Worm (Caenorhabditis elegans) whole organism, young adult: Measurements from ENCODE around the gene CD4.1.

Source experiments
- B0261.1 ChIP-seq: sonication (generic microtip); optimal IDR thresholded peaks from 2 replicates; lab custom pipeline; 2016; ENCODE audit warnings: mild to moderate bottlenecking, missing genetic modification characterization, moderate library complexity, missing compliant biosample characterization
- C06A6.2 ChIP-seq: fragments of 200-800 bp; sonication (Bioruptor generic); conservative IDR thresholded peaks from 2 replicates; pipeline ENCODE4 v1.3.6; 2022; ENCODE audit warnings: missing genetic modification characterization, missing compliant biosample characterization
- C17E4.6 ChIP-seq: fragments of 200-800 bp; sonication (Bioruptor generic); IDR thresholded peaks from 2 replicates; pipeline ENCODE4 v1.3.6; 2022; ENCODE audit warnings: missing genetic modification reagents, missing genetic modification characterization, missing compliant biosample characterization
- F33H1.4 ChIP-seq: fragments of 200-800 bp; sonication (Bioruptor generic); IDR thresholded peaks from 2 replicates; pipeline ENCODE4 v1.3.6; 2022; ENCODE audit warnings: missing genetic modification reagents, missing genetic modification characterization, missing compliant biosample characterization
- F57A8.1 ChIP-seq: fragments of 200-800 bp; sonication (Bioruptor generic); optimal IDR thresholded peaks from 2 replicates; lab custom pipeline; 2018; ENCODE audit warnings: mild to moderate bottlenecking, missing genetic modification characterization, moderate library complexity, missing compliant biosample characterization
- F57C9.4 ChIP-seq: sonication (generic microtip); optimal IDR thresholded peaks from 2 replicates; lab custom pipeline; 2017; ENCODE audit warnings: mild to moderate bottlenecking, missing genetic modification characterization, missing compliant biosample characterization
- K11D2.4 ChIP-seq: fragments of 200-800 bp; sonication (Bioruptor generic); IDR thresholded peaks from 2 replicates; pipeline ENCODE4 v1.3.6; 2022; ENCODE audit warnings: missing genetic modification reagents, missing genetic modification characterization, missing compliant biosample characterization
- K12H6.12 ChIP-seq: fragments of 200-800 bp; sonication (Bioruptor generic); optimal IDR thresholded peaks from 2 replicates; lab custom pipeline; 2018; ENCODE audit warnings: mild to moderate bottlenecking, missing genetic modification characterization, missing compliant biosample characterization
- Y56A3A.18 ChIP-seq: fragments of 200-800 bp; sonication (Bioruptor generic); IDR thresholded peaks from 2 replicates; pipeline ENCODE4 v1.3.6; 2022; ENCODE audit warnings: missing genetic modification reagents, missing genetic modification characterization, missing compliant biosample characterization
- ZK185.1 ChIP-seq: sonication (generic microtip); optimal IDR thresholded peaks from 2 replicates; lab custom pipeline; 2016; ENCODE audit warnings: mild to moderate bottlenecking, missing genetic modification characterization, missing compliant biosample characterization; ENCODE audit not compliant: poor library complexity, severe bottlenecking
- akir-1 ChIP-seq: fragments of 200-800 bp; sonication (Bioruptor generic); optimal IDR thresholded peaks from 2 replicates; lab custom pipeline; 2018; ENCODE audit warnings: mild to moderate bottlenecking, missing genetic modification characterization, moderate library complexity, missing compliant biosample characterization
- aptf-2 ChIP-seq: fragments of 200-800 bp; sonication (Bioruptor generic); conservative IDR thresholded peaks from 2 replicates; pipeline ENCODE4 v1.3.6; 2022; ENCODE audit warnings: missing genetic modification reagents, missing genetic modification characterization, missing compliant biosample characterization
- aptf-3 ChIP-seq: fragments of 200-800 bp; sonication (Bioruptor generic); IDR thresholded peaks from 2 replicates; pipeline ENCODE4 v1.3.6; 2022; ENCODE audit warnings: missing genetic modification characterization, missing compliant biosample characterization
- attf-3 ChIP-seq: fragments of 200-800 bp; sonication (Bioruptor generic); conservative IDR thresholded peaks from 2 replicates; pipeline ENCODE4 v1.3.6; 2022; ENCODE audit warnings: missing genetic modification reagents, missing genetic modification characterization, missing compliant biosample characterization
- bed-2 ChIP-seq: fragments of 200-800 bp; sonication (Bioruptor generic); IDR thresholded peaks from 2 replicates; pipeline ENCODE4 v1.3.6; 2022; ENCODE audit warnings: missing genetic modification reagents, missing genetic modification characterization, missing compliant biosample characterization
- cebp-1 ChIP-seq, 2 experiments: fragments of 200-800 bp in 1 of 2; sonication (Bioruptor generic) in 1 of 2; sonication (generic microtip) in 1 of 2; IDR thresholded peaks in 1 of 2; optimal IDR thresholded peaks in 1 of 2; 2 replicates each; pipeline versions ENCODE4 v1.3.6 to Lab custom; 2017 to 2022; ENCODE audit warnings: missing compliant biosample characterization in 2 of 2, missing genetic modification characterization in 2 of 2, mild to moderate bottlenecking in 1 of 2, missing genetic modification reagents in 1 of 2, moderate library complexity in 1 of 2
- cebp-2 ChIP-seq: fragments of 200-800 bp; sonication (Bioruptor generic); IDR thresholded peaks from 2 replicates; pipeline ENCODE4 v1.3.6; 2022; ENCODE audit warnings: missing genetic modification characterization, missing compliant biosample characterization
- ceh-100 ChIP-seq: fragments of 200-800 bp; sonication (Bioruptor generic); IDR thresholded peaks from 2 replicates; pipeline ENCODE4 v1.3.6; 2022; ENCODE audit warnings: missing genetic modification reagents, missing genetic modification characterization, missing compliant biosample characterization
- ceh-40 ChIP-seq: fragments of 200-800 bp; sonication (Bioruptor generic); IDR thresholded peaks from 2 replicates; pipeline ENCODE4 v1.3.6; 2022; ENCODE audit warnings: missing genetic modification characterization, missing compliant biosample characterization
- chd-7 ChIP-seq: sonication (generic microtip); optimal IDR thresholded peaks from 2 replicates; lab custom pipeline; 2016; ENCODE audit warnings: mild to moderate bottlenecking, missing genetic modification characterization, moderate library complexity, missing compliant biosample characterization
- die-1 ChIP-seq: sonication (generic microtip); optimal IDR thresholded peaks from 2 replicates; lab custom pipeline; 2016; ENCODE audit warnings: missing genotype, mild to moderate bottlenecking, missing genetic modification characterization, missing compliant biosample characterization
- dox-1 ChIP-seq: fragments of 200-800 bp; sonication (Bioruptor generic); IDR thresholded peaks from 2 replicates; pipeline ENCODE4 v1.3.6; 2022; ENCODE audit warnings: missing genetic modification reagents, missing genetic modification characterization, missing compliant biosample characterization
- dpff-1 ChIP-seq: sonication (generic microtip); optimal IDR thresholded peaks from 2 replicates; lab custom pipeline; 2017; ENCODE audit warnings: mild to moderate bottlenecking, missing genetic modification characterization, missing compliant biosample characterization
- egl-18 ChIP-seq: fragments of 200-800 bp; sonication (Bioruptor generic); IDR thresholded peaks from 2 replicates; pipeline ENCODE4 v1.3.6; 2022; ENCODE audit warnings: missing genetic modification reagents, missing genetic modification characterization, missing compliant biosample characterization
- egl-44 ChIP-seq: fragments of 200-800 bp; sonication (Bioruptor generic); IDR thresholded peaks from 2 replicates; pipeline ENCODE4 v1.3.6; 2022; ENCODE audit warnings: missing genetic modification reagents, missing genetic modification characterization, missing compliant biosample characterization
- ekl-4 ChIP-seq: fragments of 200-800 bp; sonication (Bioruptor generic); IDR thresholded peaks from 2 replicates; pipeline ENCODE4 v1.3.6; 2022; ENCODE audit warnings: missing genetic modification reagents, missing genetic modification characterization, missing compliant biosample characterization
- fkh-3 ChIP-seq: sonication (generic microtip); optimal IDR thresholded peaks from 2 replicates; lab custom pipeline; 2016; ENCODE audit warnings: mild to moderate bottlenecking, missing genetic modification characterization, missing compliant biosample characterization
- gei-17 ChIP-seq: fragments of 200-800 bp; sonication (Bioruptor generic); optimal IDR thresholded peaks from 2 replicates; lab custom pipeline; 2018; ENCODE audit warnings: mild to moderate bottlenecking, missing genetic modification characterization, missing compliant biosample characterization
- hmg-20 ChIP-seq: fragments of 200-800 bp; sonication (Bioruptor generic); IDR thresholded peaks from 2 replicates; pipeline ENCODE4 v1.3.6; 2022; ENCODE audit warnings: missing genetic modification reagents, missing genetic modification characterization, missing compliant biosample characterization
- let-526 ChIP-seq: fragments of 200-800 bp; sonication (Bioruptor generic); IDR thresholded peaks from 2 replicates; pipeline ENCODE4 v1.3.6; 2022; ENCODE audit warnings: missing genetic modification reagents, missing genetic modification characterization, missing compliant biosample characterization
- lin-26 ChIP-seq: fragments of 200-800 bp; sonication (Bioruptor generic); IDR thresholded peaks from 2 replicates; pipeline ENCODE4 v1.3.6; 2022; ENCODE audit warnings: missing genetic modification reagents, missing genetic modification characterization, missing compliant biosample characterization
- lin-40 ChIP-seq: sonication (generic microtip); optimal IDR thresholded peaks from 2 replicates; lab custom pipeline; 2016; ENCODE audit warnings: missing genetic modification characterization, mild to moderate bottlenecking, missing compliant biosample characterization, missing genotype, missing genetic modification reagents
- lsl-1 ChIP-seq: fragments of 200-800 bp; sonication (Bioruptor generic); optimal IDR thresholded peaks from 2 replicates; lab custom pipeline; 2018; ENCODE audit warnings: mild to moderate bottlenecking, missing genetic modification characterization, moderate library complexity, missing compliant biosample characterization
- madf-10 ChIP-seq: sonication (generic microtip); optimal IDR thresholded peaks from 2 replicates; lab custom pipeline; 2016; ENCODE audit warnings: mild to moderate bottlenecking, missing genetic modification characterization, missing compliant biosample characterization
- madf-6 ChIP-seq: fragments of 200-800 bp; sonication (Bioruptor generic); IDR thresholded peaks from 2 replicates; pipeline ENCODE4 v1.3.6; 2022; ENCODE audit warnings: missing genetic modification reagents, missing genetic modification characterization, missing compliant biosample characterization
- nfya-1 ChIP-seq: sonication (generic microtip); optimal IDR thresholded peaks from 2 replicates; lab custom pipeline; 2017; ENCODE audit warnings: antibody characterized with exemption, missing compliant biosample characterization, missing genetic modification characterization, borderline replicate concordance; ENCODE audit not compliant: insufficient read depth
- nhr-90 ChIP-seq: sonication (generic microtip); optimal IDR thresholded peaks from 2 replicates; lab custom pipeline; 2016; ENCODE audit warnings: missing genotype, mild to moderate bottlenecking, missing genetic modification characterization, missing compliant biosample characterization
- repo-1 ChIP-seq: sonication (generic microtip); optimal IDR thresholded peaks from 2 replicates; lab custom pipeline; 2017; ENCODE audit warnings: mild to moderate bottlenecking, missing genetic modification characterization, missing compliant biosample characterization
- rpc-1 ChIP-seq, 2 experiments: fragments of 150-350 bp in 1 of 2; sonication (generic microtip) in 1 of 2; optimal IDR thresholded peaks; 2 replicates each; lab custom pipeline; 2014 to 2018; ENCODE audit warnings: missing biosample characterization in 1 of 2, missing genetic modification characterization in 1 of 2, missing genetic modification reagents in 1 of 2, missing genotype in 1 of 2
- snpc-3.4 ChIP-seq: sonication (generic microtip); optimal IDR thresholded peaks from 2 replicates; lab custom pipeline; 2017; ENCODE audit warnings: missing genetic modification characterization, mild to moderate bottlenecking, missing compliant biosample characterization, antibody characterized with exemption, moderate library complexity, missing genotype, missing genetic modification reagents
- snpc-4 ChIP-seq, 5 experiments: fragments of 150-350 bp in 1 of 5; sonication (generic microtip) in 4 of 5; optimal IDR thresholded peaks; 2 replicates each; lab custom pipeline; 2014 to 2018; ENCODE audit warnings: missing genetic modification characterization in 5 of 5, missing biosample characterization in 3 of 5, antibody characterized with exemption in 2 of 5, mild to moderate bottlenecking in 2 of 5, missing compliant biosample characterization in 2 of 5, missing genotype in 2 of 5, moderate library complexity in 2 of 5, missing genetic modification reagents in 1 of 5
- somi-1 ChIP-seq: fragments of 200-800 bp; sonication (Bioruptor generic); optimal IDR thresholded peaks from 2 replicates; lab custom pipeline; 2018; ENCODE audit warnings: mild to moderate bottlenecking, missing genetic modification characterization, missing compliant biosample characterization
- sptf-2 ChIP-seq: fragments of 200-800 bp; sonication (Bioruptor generic); optimal IDR thresholded peaks from 2 replicates; lab custom pipeline; 2018; ENCODE audit warnings: mild to moderate bottlenecking, missing genetic modification characterization, missing compliant biosample characterization
- tbp1 ChIP-seq: fragments of 200-800 bp; sonication (Bioruptor generic); optimal IDR thresholded peaks from 2 replicates; lab custom pipeline; 2018; ENCODE audit warnings: mild to moderate bottlenecking, missing genetic modification characterization, missing compliant biosample characterization
- ztf-26 ChIP-seq: sonication (generic microtip); optimal IDR thresholded peaks from 2 replicates; lab custom pipeline; 2017; ENCODE audit warnings: missing genetic modification characterization, missing compliant biosample characterization
- ztf-28 ChIP-seq: fragments of 200-800 bp; sonication (Bioruptor generic); IDR thresholded peaks from 2 replicates; pipeline ENCODE4 v1.3.6; 2022; ENCODE audit warnings: missing genetic modification reagents, missing genetic modification characterization, missing compliant biosample characterization
- ztf-3 ChIP-seq: fragments of 200-800 bp; sonication (Bioruptor generic); optimal IDR thresholded peaks from 2 replicates; lab custom pipeline; 2018; ENCODE audit warnings: mild to moderate bottlenecking, missing genetic modification characterization, missing compliant biosample characterization

The CD4.1 gene

ce11 chrV:5587955-5588354 lies 18.4 kb upstream of the CD4.1 start (continued):
- TF ChIP-seq madf-10 (tag; lab: Kevin White, UChicago) (no peak), Y56A3A.18 (GFP tag; lab: Robert Waterston, UW) (peak; percentile 58; the same call in 1 of the 2 replicates), rpc-1 (optimal IDR thresholded peaks at IDR 0.05; lab: Kevin White, UChicago) (peak; percentile 54), rpc-1 (tag; optimal IDR thresholded peaks at IDR 0.05; lab: Kevin White, UChicago) (peak; percentile 75), aptf-3 (GFP tag; lab: Robert Waterston, UW) (0 out of 2 replicates have a peak, but pooled peaks have one; percentile 50), cebp-1 (GFP tag; IDR thresholded peaks at IDR 0.05; lab: Robert Waterston, UW) (no peak), cebp-1 (tag; optimal IDR thresholded peaks at IDR 0.05; lab: Kevin White, UChicago) (no peak), tbp1 (GFP tag; lab: Kevin White, UChicago) (peak; percentile 81), akir-1 (GFP tag; lab: Kevin White, UChicago) (no peak), dox-1 (GFP tag; lab: Robert Waterston, UW) (no peak), fkh-3 (tag; lab: Kevin White, UChicago) (no peak), nhr-90 (peak; percentile 32), ztf-28 (no peak), chd-7 (tag; lab: Kevin White, UChicago) (no peak), F57C9.4 (tag; lab: Kevin White, UChicago) (no peak), ztf-3 (GFP tag; lab: Kevin White, UChicago) (no peak), snpc-4 (GFP tag; optimal IDR thresholded peaks at IDR 0.05; lab: Kevin White, UChicago) (peak; percentile 66), snpc-4 (tag; optimal IDR thresholded peaks at IDR 0.05; lab: Kevin White, UChicago) (peak; percentile 83 to 92 (median 86)), ceh-100 (GFP tag; lab: Robert Waterston, UW) (no peak), nfya-1 (no peak), cebp-2 (GFP tag; lab: Robert Waterston, UW) (no peak), gei-17 (GFP tag; lab: Kevin White, UChicago) (no peak), repo-1 (tag; lab: Kevin White, UChicago) (no peak), K12H6.12 (tag; lab: Kevin White, UChicago) (no peak), egl-44 (GFP tag; lab: Robert Waterston, UW) (peak; percentile 72; the same call in 1 of the 2 replicates), dpff-1 (tag; lab: Kevin White, UChicago) (no peak), let-526 (GFP tag; lab: Robert Waterston, UW) (no peak), egl-18 (GFP tag; lab: Robert Waterston, UW) (no peak), ceh-40 (GFP tag; lab: Robert Waterston, UW) (no peak), K11D2.4 (GFP tag; lab: Robert Waterston, UW) (no peak), hmg-20 (GFP tag; lab: Robert Waterston, UW) (no peak), C06A6.2 (GFP tag; lab: Robert Waterston, UW) (no peak), somi-1 (GFP tag; lab: Kevin White, UChicago) (no peak), attf-3 (no peak), B0261.1 (tag; lab: Kevin White, UChicago) (peak; percentile 50), F33H1.4 (GFP tag; lab: Robert Waterston, UW) (peak; percentile 30; the same call in 1 of the 2 replicates), lin-40 (tag; lab: Kevin White, UChicago) (no peak), lin-26 (GFP tag; lab: Robert Waterston, UW) (peak; percentile 76; the same call in 1 of the 2 replicates), C17E4.6 (no peak), lsl-1 (GFP tag; lab: Kevin White, UChicago) (peak; percentile 38), sptf-2 (GFP tag; lab: Kevin White, UChicago) (no peak), ekl-4 (GFP tag; lab: Robert Waterston, UW) (no peak), madf-6 (GFP tag; lab: Robert Waterston, UW) (peak; percentile 79), ZK185.1 (tag; lab: Kevin White, UChicago) (peak; percentile 13), die-1 (tag; lab: Kevin White, UChicago) (peak; percentile 68), ztf-26 (tag; lab: Kevin White, UChicago) (no peak), aptf-2 (GFP tag; lab: Robert Waterston, UW) (no peak), bed-2 (GFP tag; lab: Robert Waterston, UW) (0 out of 2 replicates have a peak, but pooled peaks have one; percentile 25), F57A8.1 (GFP tag; lab: Kevin White, UChicago) (no peak), snpc-3.4 (tag; lab: Kevin White, UChicago) (no peak)
